Fruit fly (Drosophila melanogaster) whole organism, prepupa: Measurements from ENCODE around the gene Sec63.

ENCODE experiments used
- Blimp-1 ChIP-seq: fragments of 200-800 bp; sonication (Bioruptor generic); optimal IDR thresholded peaks from 3 replicates; lab custom pipeline; 2017; ENCODE audit warnings: missing biosample characterization, missing genetic modification characterization, mild to moderate bottlenecking, moderate library complexity, missing genetic modification reagents
- CG11762 ChIP-seq: fragments of 200-800 bp; sonication (Bioruptor generic); optimal IDR thresholded peaks from 3 replicates; lab custom pipeline; 2016; ENCODE audit warnings: missing biosample characterization, missing genetic modification characterization; ENCODE audit not compliant: insufficient read depth
- CG16779 ChIP-seq: fragments of 200-800 bp; sonication (Bioruptor generic); optimal IDR thresholded peaks from 3 replicates; lab custom pipeline; 2017; ENCODE audit warnings: missing biosample characterization, mild to moderate bottlenecking, missing genetic modification characterization
- CG4318 ChIP-seq: fragments of 200-800 bp; sonication (Bioruptor generic); optimal IDR thresholded peaks from 3 replicates; lab custom pipeline; 2017; ENCODE audit warnings: missing biosample characterization, mild to moderate bottlenecking, missing genetic modification characterization
- CG6854 ChIP-seq: fragments of 200-800 bp; sonication (Bioruptor generic); optimal IDR thresholded peaks from 2 replicates; lab custom pipeline; 2017; ENCODE audit warnings: missing biosample characterization, mild to moderate bottlenecking, missing genetic modification characterization
- CG8632 ChIP-seq: fragments of 200-800 bp; sonication (Bioruptor generic); optimal IDR thresholded peaks from 3 replicates; lab custom pipeline; 2016; ENCODE audit warnings: missing biosample characterization, missing genetic modification characterization
- Eip93F ChIP-seq: fragments of 200-800 bp; sonication (Bioruptor generic); optimal IDR thresholded peaks from 2 replicates; lab custom pipeline; 2016; ENCODE audit warnings: missing biosample characterization, mild to moderate bottlenecking, missing genetic modification characterization
- Hr4 ChIP-seq: fragments of 200-800 bp; sonication (Bioruptor generic); optimal IDR thresholded peaks from 3 replicates; lab custom pipeline; 2016; ENCODE audit warnings: missing biosample characterization, missing genetic modification characterization
- OdsH ChIP-seq: fragments of 200-800 bp; sonication (Bioruptor generic); optimal IDR thresholded peaks from 3 replicates; lab custom pipeline; 2016; ENCODE audit warnings: missing biosample characterization, missing genetic modification characterization
- Sox102F ChIP-seq: fragments of 200-800 bp; sonication (Bioruptor generic); optimal IDR thresholded peaks from 2 replicates; lab custom pipeline; 2016; ENCODE audit warnings: missing biosample characterization, mild to moderate bottlenecking, missing genetic modification characterization
- Sox15 ChIP-seq: fragments of 200-800 bp; sonication (Bioruptor generic); optimal IDR thresholded peaks from 3 replicates; lab custom pipeline; 2016; ENCODE audit warnings: missing biosample characterization, missing genetic modification characterization
- dac ChIP-seq: fragments of 200-800 bp; sonication (Bioruptor generic); optimal IDR thresholded peaks from 2 replicates; lab custom pipeline; 2017; ENCODE audit warnings: missing biosample characterization, mild to moderate bottlenecking, missing genetic modification characterization
- esn ChIP-seq: fragments of 200-800 bp; sonication (Bioruptor generic); optimal IDR thresholded peaks from 2 replicates; lab custom pipeline; 2016; ENCODE audit warnings: missing biosample characterization, mild to moderate bottlenecking, missing genetic modification characterization, moderate library complexity
- net ChIP-seq: fragments of 200-800 bp; sonication (Bioruptor generic); optimal IDR thresholded peaks from 3 replicates; lab custom pipeline; 2016; ENCODE audit warnings: missing biosample characterization, missing genetic modification characterization

DNA sequence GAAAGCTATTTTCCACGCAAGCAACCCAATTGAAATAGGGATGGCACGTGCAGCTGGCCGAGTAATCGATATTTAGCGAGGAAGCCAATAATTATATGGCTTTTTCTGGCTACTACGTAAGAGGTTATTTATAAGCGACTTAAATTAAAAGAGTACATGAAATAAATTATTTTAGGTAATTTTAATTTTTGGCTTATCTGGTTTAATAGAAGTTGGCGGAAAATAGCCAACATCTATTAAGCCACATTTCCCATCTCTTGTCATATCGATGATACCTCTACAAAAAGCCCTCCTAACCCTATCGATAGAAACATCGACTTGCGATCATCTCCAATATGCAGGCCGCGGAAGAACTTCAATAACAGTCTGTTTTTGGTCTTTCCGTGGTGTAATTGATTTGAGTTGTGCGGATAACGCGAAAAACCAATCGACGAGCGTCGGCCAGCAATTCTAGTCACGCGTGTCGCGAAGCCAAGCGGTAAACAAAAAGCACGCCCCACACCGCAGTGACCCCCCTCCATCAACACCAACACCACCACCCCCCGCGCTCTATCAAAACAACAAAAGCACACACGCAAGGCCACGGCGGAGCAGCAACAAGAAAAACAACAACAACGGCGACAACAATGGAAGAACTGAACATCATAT lies 12.3 kb upstream of the Sec63 start, which contains the start of the genes Srp19 and qm:
- TF ChIP-seq OdsH (GFP tag; lab: Kevin White, UChicago) (no peak), dac (GFP tag; lab: Kevin White, UChicago) (no peak), Sox102F (GFP tag; lab: Kevin White, UChicago) (no peak), Blimp-1 (GFP tag; lab: Kevin White, UChicago) (no peak), CG11762 (GFP tag; lab: Kevin White, UChicago) (no peak), esn (GFP tag; lab: Kevin White, UChicago) (peak; percentile 66), Hr4 (GFP tag; lab: Kevin White, UChicago) (no peak), CG16779 (no peak), CG4318 (GFP tag; lab: Kevin White, UChicago) (no peak), Eip93F (GFP tag; lab: Kevin White, UChicago) (peak; percentile 63), CG6854 (GFP tag; lab: Kevin White, UChicago) (peak; percentile 65), CG8632 (no peak), net (GFP tag; lab: Kevin White, UChicago) (no peak), Sox15 (GFP tag; lab: Kevin White, UChicago) (no peak)
